Fruit fly (Drosophila melanogaster) whole organism, wandering third instar larva: Measurements from ENCODE around the gene Gr93c.

ENCODE experiments used
- Abd-B ChIP-seq: fragments of >200 bp; optimal IDR thresholded peaks from 2 replicates; lab custom pipeline; 2017; ENCODE audit warnings: missing biosample characterization, missing genetic modification characterization
- CG32264 ChIP-seq: fragments of 200-800 bp; sonication (Bioruptor generic); optimal IDR thresholded peaks from 2 replicates; lab custom pipeline; 2016; ENCODE audit warnings: missing biosample characterization, missing genetic modification characterization
- CG9705 ChIP-seq: fragments of 200-800 bp; sonication (Bioruptor generic); optimal IDR thresholded peaks from 2 replicates; lab custom pipeline; 2018; ENCODE audit warnings: missing biosample characterization, mild to moderate bottlenecking, missing genetic modification characterization
- CrebA ChIP-seq: fragments of 200-800 bp; sonication (Bioruptor generic); optimal IDR thresholded peaks from 2 replicates; lab custom pipeline; 2016; ENCODE audit warnings: missing biosample characterization, mild to moderate bottlenecking, missing genetic modification characterization, borderline replicate concordance
- Dfd ChIP-seq: fragments of >200 bp; optimal IDR thresholded peaks from 2 replicates; lab custom pipeline; 2017; ENCODE audit warnings: missing biosample characterization, missing genetic modification characterization
- Dif ChIP-seq: fragments of 200-275, 200-300 bp; sonication (Bioruptor generic); optimal IDR thresholded peaks from 2 replicates; lab custom pipeline; 2018; ENCODE audit warnings: missing biosample characterization, missing genetic modification characterization; ENCODE audit not compliant: partially characterized antibody
- GATAd ChIP-seq: sonication (Bioruptor generic); optimal IDR thresholded peaks from 2 replicates; lab custom pipeline; 2016; ENCODE audit warnings: missing biosample characterization, missing genetic modification characterization
- HLH106 ChIP-seq: fragments of 200-800 bp; optimal IDR thresholded peaks from 3 replicates; lab custom pipeline; 2019; ENCODE audit warnings: missing biosample characterization, mild to moderate bottlenecking, missing genetic modification characterization, moderate library complexity
- Hnf4 ChIP-seq: fragments of 200-800 bp; sonication (Bioruptor generic); optimal IDR thresholded peaks from 2 replicates; lab custom pipeline; 2016; ENCODE audit warnings: missing biosample characterization, mild to moderate bottlenecking, missing genetic modification characterization
- Hr78 ChIP-seq: fragments of >200 bp; optimal IDR thresholded peaks from 2 replicates; lab custom pipeline; 2017; ENCODE audit warnings: missing biosample characterization, missing genetic modification characterization
- Hr83 ChIP-seq: fragments of 200-300 bp; sonication (Bioruptor generic); optimal IDR thresholded peaks from 2 replicates; lab custom pipeline; 2016; ENCODE audit warnings: missing biosample characterization, mild to moderate bottlenecking, missing genetic modification characterization, moderate library complexity; ENCODE audit not compliant: poor library complexity, severe bottlenecking
- Jra ChIP-seq: sonication (Bioruptor generic); optimal IDR thresholded peaks from 2 replicates; lab custom pipeline; 2016; ENCODE audit warnings: missing biosample characterization, missing genetic modification characterization
- Mio ChIP-seq: sonication (Bioruptor generic); optimal IDR thresholded peaks from 2 replicates; lab custom pipeline; 2016; ENCODE audit warnings: missing biosample characterization, missing genetic modification characterization
- Myc ChIP-seq: fragments of >200 bp; optimal IDR thresholded peaks from 2 replicates; lab custom pipeline; 2017
- N ChIP-seq: fragments of >200 bp; optimal IDR thresholded peaks from 2 replicates; lab custom pipeline; 2018; ENCODE audit warnings: missing biosample characterization, missing external identifiers, missing genetic modification characterization
- OdsH ChIP-seq: fragments of 200-800 bp; sonication (Bioruptor generic); optimal IDR thresholded peaks from 2 replicates; lab custom pipeline; 2016; ENCODE audit warnings: missing biosample characterization, mild to moderate bottlenecking, missing genetic modification characterization
- Rel ChIP-seq, 2 experiments: fragments of 200-800 bp; sonication (Bioruptor generic) in 1 of 2; optimal IDR thresholded peaks; 2 replicates in 1 of 2; 3 replicates in 1 of 2; lab custom pipeline; 2016 to 2019; ENCODE audit warnings: mild to moderate bottlenecking in 2 of 2, missing biosample characterization in 2 of 2, missing genetic modification characterization in 2 of 2, moderate library complexity in 1 of 2
- Sp1 ChIP-seq: fragments of 200-800 bp; sonication (Bioruptor generic); optimal IDR thresholded peaks from 3 replicates; lab custom pipeline; 2019; ENCODE audit warnings: missing biosample characterization, mild to moderate bottlenecking, missing genetic modification characterization, moderate library complexity
- Vsx2 ChIP-seq: fragments of 200-300, 225-300 bp; sonication (Bioruptor generic); optimal IDR thresholded peaks from 2 replicates; lab custom pipeline; 2018; ENCODE audit warnings: missing biosample characterization, missing genetic modification characterization; ENCODE audit not compliant: partially characterized antibody
- br ChIP-seq: fragments of 200-800 bp; sonication (Bioruptor generic); optimal IDR thresholded peaks from 2 replicates; lab custom pipeline; 2016; ENCODE audit warnings: missing biosample characterization, missing genetic modification characterization
- brk ChIP-seq: fragments of 200-800 bp; sonication (Bioruptor generic); optimal IDR thresholded peaks from 2 replicates; lab custom pipeline; 2016; ENCODE audit warnings: missing biosample characterization, mild to moderate bottlenecking, missing genetic modification characterization
- dl ChIP-seq, 2 experiments: fragments of 175-275, 200-275 bp in 1 of 2; fragments of 200-275 bp in 1 of 2; sonication (Bioruptor generic); optimal IDR thresholded peaks; lab custom pipeline; 2018; ENCODE audit warnings: mild to moderate bottlenecking in 2 of 2, missing biosample characterization in 2 of 2, missing genetic modification characterization in 2 of 2, moderate library complexity in 2 of 2; ENCODE audit not compliant: partially characterized antibody in 2 of 2, insufficient read depth in 1 of 2
- dmrt93B ChIP-seq: fragments of 200-800 bp; sonication (Bioruptor generic); optimal IDR thresholded peaks from 2 replicates; lab custom pipeline; 2018; ENCODE audit warnings: missing biosample characterization, mild to moderate bottlenecking, missing genetic modification characterization
- dsf ChIP-seq: sonication (Bioruptor generic); optimal IDR thresholded peaks from 2 replicates; lab custom pipeline; 2016; ENCODE audit warnings: missing biosample characterization, missing genetic modification characterization, borderline replicate concordance
- ey ChIP-seq: fragments of 200-800 bp; sonication (Bioruptor generic); optimal IDR thresholded peaks from 2 replicates; lab custom pipeline; 2016; ENCODE audit warnings: missing biosample characterization, missing genetic modification characterization
- foxo ChIP-seq, 2 experiments: fragments of 200-800 bp; sonication (Bioruptor generic); optimal IDR thresholded peaks; 2 replicates in 1 of 2; 3 replicates in 1 of 2; lab custom pipeline; 2016 to 2017; ENCODE audit warnings: missing biosample characterization in 2 of 2, missing genetic modification characterization in 2 of 2
- fru ChIP-seq: fragments of 200-800 bp; sonication (Bioruptor generic); optimal IDR thresholded peaks from 3 replicates; lab custom pipeline; 2016; ENCODE audit warnings: missing biosample characterization, mild to moderate bottlenecking, missing genetic modification characterization
- h ChIP-seq: fragments of 200-800 bp; sonication (Bioruptor generic); optimal IDR thresholded peaks from 3 replicates; lab custom pipeline; 2016; ENCODE audit warnings: missing biosample characterization, mild to moderate bottlenecking, missing genetic modification characterization
- jim ChIP-seq: fragments of 175-275, 200-325 bp; sonication (Bioruptor generic); optimal IDR thresholded peaks from 2 replicates; lab custom pipeline; 2016; ENCODE audit warnings: missing biosample characterization, mild to moderate bottlenecking, missing genetic modification characterization
- lola ChIP-seq: fragments of >200 bp; optimal IDR thresholded peaks from 2 replicates; lab custom pipeline; 2017; ENCODE audit warnings: missing biosample characterization, missing genetic modification characterization
- pan ChIP-seq: fragments of >200 bp; optimal IDR thresholded peaks from 2 replicates; lab custom pipeline; 2017
- psq ChIP-seq: fragments of 200-800 bp; sonication (Bioruptor generic); optimal IDR thresholded peaks from 3 replicates; lab custom pipeline; 2017; ENCODE audit warnings: missing biosample characterization, mild to moderate bottlenecking, missing genetic modification characterization, moderate library complexity
- rgr ChIP-seq: fragments of 200-800 bp; sonication (Bioruptor generic); optimal IDR thresholded peaks from 3 replicates; lab custom pipeline; 2016; ENCODE audit warnings: missing biosample characterization, mild to moderate bottlenecking, missing genetic modification characterization
- sage ChIP-seq: fragments of 200-800 bp; sonication (Bioruptor generic); optimal IDR thresholded peaks from 2 replicates; lab custom pipeline; 2016; ENCODE audit warnings: missing biosample characterization, mild to moderate bottlenecking, missing genetic modification characterization
- sv ChIP-seq: fragments of 200-800 bp; sonication (Bioruptor generic); optimal IDR thresholded peaks from 3 replicates; lab custom pipeline; 2016; ENCODE audit warnings: missing biosample characterization, missing genetic modification characterization
- tai ChIP-seq: sonication (Bioruptor generic); optimal IDR thresholded peaks from 2 replicates; lab custom pipeline; 2016; ENCODE audit warnings: missing biosample characterization, missing genetic modification characterization
- usp ChIP-seq: fragments of >200 bp; optimal IDR thresholded peaks from 2 replicates; lab custom pipeline; 2017; ENCODE audit warnings: missing biosample characterization, missing genetic modification characterization
- woc ChIP-seq: sonication (Bioruptor generic); optimal IDR thresholded peaks from 2 replicates; lab custom pipeline; 2016; ENCODE audit warnings: missing biosample characterization, mild to moderate bottlenecking, missing genetic modification characterization

Gr93c gene

dm6 chr3R:21825775-21826558 is 19.1 kb downstream of the Gr93c start:
- no peak for TF ChIP-seq GATAd (GFP tag; lab: Kevin White, UChicago)
- TF ChIP-seq h (GFP tag; lab: Kevin White, UChicago) = peak; percentile 0
- TF ChIP-seq CrebA (GFP tag; lab: Kevin White, UChicago) = no peak
- peak; percentile 1 for TF ChIP-seq Sp1
- TF ChIP-seq brk = no peak
- no peak for TF ChIP-seq woc (GFP tag; lab: Kevin White, UChicago)

dm6 chr3R:21825140-21825539 is 19.9 kb downstream of the Gr93c start:
- TF ChIP-seq tai (GFP tag; lab: Kevin White, UChicago) = peak; percentile 3
- TF ChIP-seq Sp1 = peak; percentile 16
- no peak for TF ChIP-seq Vsx2 (GFP tag; lab: Kevin White, UChicago)

dm6 chr3R:21824407-21825006 is 20.6 kb downstream of the Gr93c start:
- TF ChIP-seq HLH106 (tag; lab: Kevin White, UChicago) (no peak), foxo (GFP tag; optimal IDR thresholded peaks at IDR 0.05; lab: Kevin White, UChicago) (peak in 1 of 2 experiments; percentile 10), dmrt93B (GFP tag; lab: Kevin White, UChicago) (peak; percentile 24), Dif (peak; percentile 33), psq (peak; percentile 38), woc (GFP tag; lab: Kevin White, UChicago) (peak; percentile 13)

dm6 chr3R:21823699-21824406 is 21.2 kb downstream of the Gr93c start:
- no peak for TF ChIP-seq Hnf4 (GFP tag; lab: Kevin White, UChicago)
- peak; percentile 70 for TF ChIP-seq psq
- TF ChIP-seq h (GFP tag; lab: Kevin White, UChicago) = peak; percentile 22
- TF ChIP-seq sage (GFP tag; lab: Kevin White, UChicago) = no peak
- TF ChIP-seq Dif = no peak
- no peak for TF ChIP-seq usp (GFP tag; lab: Kevin White, UChicago)
- TF ChIP-seq jim (GFP tag; lab: Kevin White, UChicago) = no peak
- peak; percentile 50 for TF ChIP-seq CG9705
- TF ChIP-seq foxo (GFP tag; optimal IDR thresholded peaks at IDR 0.05; lab: Kevin White, UChicago) = peak in 1 of 2 experiments; percentile 67
- peak; percentile 74 for TF ChIP-seq HLH106 (tag; lab: Kevin White, UChicago)
- no peak for TF ChIP-seq dsf (GFP tag; lab: Kevin White, UChicago)
- TF ChIP-seq Rel (GFP tag; optimal IDR thresholded peaks at IDR 0.05; lab: Kevin White, UChicago) = no peak
- TF ChIP-seq Rel (tag; optimal IDR thresholded peaks at IDR 0.05; lab: Kevin White, UChicago) = peak; percentile 17
- TF ChIP-seq dl (GFP tag; optimal IDR thresholded peaks at IDR 0.05; lab: Kevin White, UChicago; ENCODE audit: insufficient read depth in 1 of 2, partially characterized antibody in 2 of 2) = no peak
- TF ChIP-seq rgr (GFP tag; lab: Kevin White, UChicago) = peak; percentile 34
- TF ChIP-seq fru = peak; percentile 38
- no peak for TF ChIP-seq pan (lab: Kevin White, UChicago)
- TF ChIP-seq Hr83 (GFP tag; lab: Kevin White, UChicago) = no peak
- TF ChIP-seq ey (GFP tag; lab: Kevin White, UChicago) = no peak
- no peak for TF ChIP-seq lola (GFP tag; lab: Kevin White, UChicago)
- TF ChIP-seq tai (GFP tag; lab: Kevin White, UChicago) = no peak
- no peak for TF ChIP-seq GATAd (GFP tag; lab: Kevin White, UChicago)
- TF ChIP-seq Myc = no peak
- TF ChIP-seq CG32264 = no peak
- no peak for TF ChIP-seq Dfd (GFP tag; lab: Kevin White, UChicago)
- TF ChIP-seq brk = no peak
- TF ChIP-seq Hr78 (GFP tag; lab: Kevin White, UChicago) = no peak
- TF ChIP-seq Jra (GFP tag; lab: Kevin White, UChicago) = no peak
- peak; percentile 79 for TF ChIP-seq dmrt93B (GFP tag; lab: Kevin White, UChicago)
- TF ChIP-seq Vsx2 (GFP tag; lab: Kevin White, UChicago) = no peak
- TF ChIP-seq sv (GFP tag; lab: Kevin White, UChicago) = no peak
- TF ChIP-seq br (GFP tag; lab: Kevin White, UChicago) = no peak
- no peak for TF ChIP-seq Abd-B
- TF ChIP-seq woc (GFP tag; lab: Kevin White, UChicago) = no peak
- peak; percentile 58 for TF ChIP-seq Sp1
- no peak for TF ChIP-seq Mio (GFP tag; lab: Kevin White, UChicago)
- no peak for TF ChIP-seq N
- peak; percentile 53 for TF ChIP-seq OdsH
- TF ChIP-seq CrebA (GFP tag; lab: Kevin White, UChicago) = no peak
- TF ChIP-seq, all 38 proteins: peak for 11
